Fruit fly (Drosophila melanogaster): ENCODE results near the gene RPA2.

dm6 chr2L:20885889-20886507 is 39.9 kb downstream of the RPA2 start:
- TF ChIP-seq CG8478 (optimal IDR thresholded peaks at IDR 0.05) (no peak), CTCF (optimal IDR thresholded peaks at IDR 0.05) (no peak)

All from S2 (cell line).